Worm (Caenorhabditis elegans) whole organism, late embryonic: ENCODE data around the gene cap-2.

Experiments used
- ceh-2 ChIP-seq: sonication (generic microtip); optimal IDR thresholded peaks from 2 replicates; lab custom pipeline; 2016; ENCODE audit warnings: missing genotype, missing genetic modification characterization, missing compliant biosample characterization
- ceh-6 ChIP-seq: fragments of 200-800 bp; sonication (Bioruptor generic); optimal IDR thresholded peaks from 2 replicates; lab custom pipeline; 2018; ENCODE audit warnings: mild to moderate bottlenecking, missing genetic modification characterization, missing compliant biosample characterization
- nhr-11 ChIP-seq: fragments of 150-350 bp; optimal IDR thresholded peaks from 2 replicates; lab custom pipeline; 2014; ENCODE audit warnings: missing biosample characterization, missing genetic modification characterization

Gene cap-2

DNA sequence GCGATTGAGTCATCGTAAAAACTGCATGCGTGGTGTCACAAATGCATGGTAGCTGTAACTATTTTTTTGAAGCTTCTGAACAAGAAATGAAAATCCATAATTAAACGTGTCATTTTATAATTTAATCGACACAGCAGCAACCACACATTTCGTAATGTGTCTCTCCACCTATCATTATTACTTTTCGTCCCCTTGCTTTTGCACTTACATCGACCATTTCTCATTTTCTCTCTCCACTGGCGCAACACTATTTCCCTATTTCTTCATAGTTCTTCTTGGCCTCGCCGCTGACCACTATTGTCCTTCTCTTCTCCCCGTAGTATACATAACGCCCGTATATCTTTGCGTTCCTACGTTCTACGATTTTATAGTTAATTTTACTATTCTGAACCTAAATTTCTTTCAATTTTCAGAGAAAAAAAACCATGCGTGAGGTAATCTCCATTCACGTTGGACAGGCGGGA is 49.3 kb downstream of the cap-2 start, which contains the start of gene tba-4:
tba-4 (plus strand) TSS at position 414 of the 464 bp plus-strand sequence.
- TF ChIP-seq nhr-11 (tag; lab: Kevin White, UChicago) = no peak
- TF ChIP-seq ceh-6 (GFP tag; lab: Kevin White, UChicago) = no peak
- no peak for TF ChIP-seq ceh-2 (tag; lab: Kevin White, UChicago)
